Worm (Caenorhabditis elegans) whole organism, late embryonic: ENCODE measurements around the gene npr-17.

Source experiments
- ceh-19 ChIP-seq: fragments of 200-800 bp; sonication (Bioruptor generic); optimal IDR thresholded peaks from 2 replicates; lab custom pipeline; 2018; ENCODE audit warnings: mild to moderate bottlenecking, missing genetic modification characterization, missing compliant biosample characterization
- hlh-30 ChIP-seq: sonication (generic microtip); optimal IDR thresholded peaks from 2 replicates; lab custom pipeline; 2017; ENCODE audit warnings: antibody characterized with exemption, missing genetic modification characterization, missing compliant biosample characterization; ENCODE audit not compliant: insufficient read depth

- no peak for TF ChIP-seq ceh-19 (GFP tag; lab: Kevin White, UChicago)
- TF ChIP-seq hlh-30 (tag; lab: Kevin White, UChicago), result no peak
Observed at ce11 chrIII:8013582-8013981, 17.3 kb upstream of the npr-17 start.
